Worm (Caenorhabditis elegans) whole organism, L4 larva: Measurements from ENCODE around the gene Y97E10AR.3.

ENCODE experiments used
- nhr-11 ChIP-seq: fragments of 150-350 bp; optimal IDR thresholded peaks from 2 replicates; lab custom pipeline; 2014; ENCODE audit warnings: missing biosample characterization, missing genetic modification characterization
- nhr-25 ChIP-seq: sonication (generic microtip); optimal IDR thresholded peaks from 2 replicates; lab custom pipeline; 2017; ENCODE audit warnings: missing genetic modification characterization, mild to moderate bottlenecking, missing compliant biosample characterization, antibody characterized with exemption, moderate library complexity, borderline replicate concordance; ENCODE audit not compliant: insufficient read depth
- pqm-1 ChIP-seq: sonication (generic microtip); optimal IDR thresholded peaks from 2 replicates; lab custom pipeline; 2017; ENCODE audit warnings: missing biosample characterization, missing genetic modification characterization
- set-16 ChIP-seq: fragments of 200-800 bp; sonication (Bioruptor generic); IDR thresholded peaks from 2 replicates; pipeline ENCODE4 v1.3.6; 2022; ENCODE audit warnings: missing genetic modification reagents, missing genetic modification characterization, missing compliant biosample characterization
- skn-1 ChIP-seq: fragments of 150-350 bp; optimal IDR thresholded peaks from 2 replicates; lab custom pipeline; 2014; ENCODE audit warnings: missing biosample characterization, missing genetic modification characterization

DNA sequence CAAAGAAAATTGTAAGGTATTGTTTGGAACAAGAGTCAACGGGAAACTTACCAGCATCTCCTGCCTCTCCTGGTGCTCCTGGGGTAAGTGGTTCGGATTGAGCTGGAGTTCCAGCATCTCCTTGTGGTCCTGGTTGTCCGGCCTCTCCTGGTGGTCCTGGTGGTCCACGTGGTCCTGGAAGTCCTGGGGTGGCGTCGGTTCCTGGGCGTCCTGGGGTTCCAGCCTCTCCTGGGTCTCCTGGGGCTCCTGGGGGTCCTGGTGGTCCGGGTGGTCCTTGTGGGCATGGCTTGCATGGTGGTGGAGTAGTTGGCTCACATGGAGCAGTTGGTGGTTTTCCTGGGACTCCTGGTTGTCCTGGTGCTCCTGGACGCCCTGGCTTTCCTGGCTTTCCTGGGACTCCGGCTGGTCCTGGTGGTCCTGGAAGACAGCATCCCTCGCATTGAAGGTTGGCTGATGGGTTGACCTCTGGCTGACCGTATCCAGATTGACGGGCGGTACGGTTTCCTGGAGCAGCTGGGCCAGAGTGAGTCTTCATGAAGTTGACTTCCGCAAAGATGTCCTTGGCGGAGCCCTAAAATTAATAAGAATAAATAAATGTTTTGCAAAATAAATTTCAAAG, 42.9 kb upstream of the Y97E10AR.3 start:
- TF ChIP-seq nhr-11 (tag; lab: Kevin White, UChicago) = no peak
- TF ChIP-seq nhr-25 (tag; lab: Kevin White, UChicago) = no peak
- TF ChIP-seq skn-1 (tag; lab: Kevin White, UChicago) = no peak
- no peak for TF ChIP-seq pqm-1
- peak; percentile 96 for TF ChIP-seq set-16 (GFP tag; lab: Robert Waterston, UW)
